Fruit fly (Drosophila melanogaster): ENCODE measurements around the gene CG4004.

DNA sequence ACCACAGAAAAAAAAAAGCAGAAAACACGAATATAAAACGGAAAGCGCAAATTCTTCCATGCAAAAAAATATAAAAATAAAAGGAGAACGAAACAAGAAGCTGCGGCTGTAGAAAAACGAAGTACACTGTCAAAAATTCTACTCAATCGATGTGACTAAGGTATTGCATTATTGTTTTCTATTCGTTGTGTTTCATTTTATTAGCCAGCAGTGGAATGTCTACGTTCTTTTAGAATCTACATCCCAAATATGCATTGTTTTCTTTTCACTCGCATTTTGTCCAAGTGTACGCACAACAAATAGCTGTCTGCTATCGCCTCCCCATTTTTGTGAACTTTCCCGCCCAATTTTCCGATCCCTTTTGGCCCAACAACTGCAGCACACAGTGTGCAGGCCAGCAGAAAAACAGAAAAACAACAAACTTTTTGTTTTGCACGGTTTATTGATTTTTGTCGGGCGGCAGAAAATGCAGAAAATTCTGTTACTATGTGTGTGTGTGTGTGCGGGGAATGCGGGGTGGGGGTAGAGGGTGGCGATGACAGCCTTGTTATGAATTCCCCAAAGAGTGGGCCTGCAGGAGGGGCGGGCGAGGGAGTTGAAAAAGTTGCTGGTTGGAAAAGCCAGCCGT lies 24.7 kb upstream of the CG4004 start:
- TF ChIP-seq cnc (optimal IDR thresholded peaks at IDR 0.05): no peak
- TF ChIP-seq pad (GFP tag; optimal IDR thresholded peaks at IDR 0.05): no peak
- peak; percentile 30 for TF ChIP-seq CG12768 (GFP tag; optimal IDR thresholded peaks at IDR 0.05)
- TF ChIP-seq Clk (GFP tag; optimal IDR thresholded peaks at IDR 0.05): peak; percentile 53
- no peak for TF ChIP-seq cic (GFP tag; optimal IDR thresholded peaks at IDR 0.05)
- TF ChIP-seq kay (GFP tag; ENCODE audit: borderline replicate concordance): no peak
- TF ChIP-seq CG1620 (GFP tag; optimal IDR thresholded peaks at IDR 0.05): peak; percentile 41
- TF ChIP-seq CG7045 (GFP tag; optimal IDR thresholded peaks at IDR 0.05): peak; percentile 58
- no peak for TF ChIP-seq ovo (GFP tag; optimal IDR thresholded peaks at IDR 0.05)
- TF ChIP-seq CG11617 (GFP tag; optimal IDR thresholded peaks at IDR 0.05): peak; percentile 68
- no peak for TF ChIP-seq Crg-1 (GFP tag; optimal IDR thresholded peaks at IDR 0.05)
